Worm (Caenorhabditis elegans): Measurements from ENCODE around the gene dlc-4.
A peak's percentile ranks its signal among the peaks of the same experiment; 100 is the strongest.

Gene dlc-4

ce11 chrIV:16482790-16483189 is 39.7 kb downstream of the dlc-4 start (continued):
- TF ChIP-seq gei-17 (GFP tag; optimal IDR thresholded peaks at IDR 0.05) (no peak), K12H6.12 (tag; optimal IDR thresholded peaks at IDR 0.05) (no peak), aptf-2 (GFP tag; conservative IDR thresholded peaks at IDR 0.05) (no peak), F49E8.2 (tag; optimal IDR thresholded peaks at IDR 0.05; ENCODE audit: insufficient read depth) (peak; percentile 25)

- TF ChIP-seq dpl-1 (GFP tag; optimal IDR thresholded peaks at IDR 0.05): no peak
- no peak for TF ChIP-seq snpc-4 (GFP tag; optimal IDR thresholded peaks at IDR 0.05)
- TF ChIP-seq snpc-4 (tag; optimal IDR thresholded peaks at IDR 0.05): peak in 1 of 4 experiments; percentile 73
- peak; percentile 3 for TF ChIP-seq tbp1 (GFP tag; optimal IDR thresholded peaks at IDR 0.05)
- TF ChIP-seq aptf-3 (GFP tag; IDR thresholded peaks at IDR 0.05): no peak
- TF ChIP-seq zfh-2 (GFP tag; conservative IDR thresholded peaks at IDR 0.05): no peak
- no peak for TF ChIP-seq nhr-80 (tag; optimal IDR thresholded peaks at IDR 0.05)
- 0 out of 2 replicates have a peak, but pooled peaks have one; percentile 20 for TF ChIP-seq Y56A3A.18 (GFP tag; IDR thresholded peaks at IDR 0.05)
- TF ChIP-seq attf-6 (GFP tag; IDR thresholded peaks at IDR 0.05): peak; percentile 55; the same call in 1 of the 2 replicates
- TF ChIP-seq rpc-1 (optimal IDR thresholded peaks at IDR 0.05): no peak
- TF ChIP-seq rpc-1 (tag; optimal IDR thresholded peaks at IDR 0.05): no peak
- TF ChIP-seq lin-26 (GFP tag; IDR thresholded peaks at IDR 0.05): no peak
Measured at ce11 chrIV:16483273-16484204, 40.5 kb downstream of the dlc-4 start.

- TF ChIP-seq T26A5.8 (tag; optimal IDR thresholded peaks at IDR 0.05) (no peak), tbp1 (GFP tag; optimal IDR thresholded peaks at IDR 0.05) (no peak), unc-130 (GFP tag; optimal IDR thresholded peaks at IDR 0.05) (no peak), gei-17 (GFP tag; optimal IDR thresholded peaks at IDR 0.05) (no peak), madf-6 (GFP tag; IDR thresholded peaks at IDR 0.05) (no peak), nhr-80 (tag; optimal IDR thresholded peaks at IDR 0.05) (no peak), bed-2 (GFP tag; IDR thresholded peaks at IDR 0.05) (no peak), F22D6.2 (tag; optimal IDR thresholded peaks at IDR 0.05) (no peak), xnd-1 (tag; optimal IDR thresholded peaks at IDR 0.05) (no peak), ceh-91 (GFP tag; IDR thresholded peaks at IDR 0.05) (no peak), ccch-3 (GFP tag; optimal IDR thresholded peaks at IDR 0.05) (no peak), F55B11.4 (tag; optimal IDR thresholded peaks at IDR 0.05; ENCODE audit: borderline replicate concordance, insufficient read depth) (no peak), somi-1 (GFP tag; optimal IDR thresholded peaks at IDR 0.05) (no peak)
Measured at ce11 chrIV:16488921-16489320, 45.9 kb downstream of the dlc-4 start, which contains the start of gene rho-1. rho-1 (minus strand) TSS chrIV:16489021.

DNA sequence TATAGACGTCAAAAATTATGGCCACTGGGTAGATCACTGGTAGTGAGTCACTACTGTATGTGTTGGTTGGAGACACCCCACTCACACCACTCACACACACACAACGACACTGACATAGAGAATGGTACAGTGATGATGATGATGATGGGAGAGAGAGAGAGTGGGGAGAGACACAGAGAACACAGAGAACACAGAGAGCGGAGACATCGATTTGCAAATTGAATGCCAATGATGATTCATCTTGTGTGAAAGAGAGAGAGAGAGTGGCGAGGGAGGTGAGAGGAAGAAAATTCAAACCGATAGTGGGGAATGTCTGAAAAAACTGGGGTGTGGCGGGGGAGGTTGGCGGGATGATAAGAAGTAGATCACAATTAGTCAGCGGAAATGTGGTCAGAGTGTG is 46.9 kb downstream of the dlc-4 start:
- peak; percentile 27; the same call in 1 of the 2 replicates for TF ChIP-seq B0336.3 (GFP tag; IDR thresholded peaks at IDR 0.05)
- TF ChIP-seq hmg-1.2 (GFP tag; IDR thresholded peaks at IDR 0.05): peak; percentile 44; the same call in 1 of the 2 replicates
- no peak for TF ChIP-seq ztf-28 (GFP tag; IDR thresholded peaks at IDR 0.05)
- TF ChIP-seq Y79H2A.3 (GFP tag; conservative IDR thresholded peaks at IDR 0.05): no peak
- 0 out of 2 replicates have a peak, but pooled peaks have one; percentile 33 for TF ChIP-seq Y53G8AR.9 (GFP tag; conservative IDR thresholded peaks at IDR 0.05)
- TF ChIP-seq ZK185.1 (tag; optimal IDR thresholded peaks at IDR 0.05; ENCODE audit: poor library complexity, severe bottlenecking): peak; percentile 39
- TF ChIP-seq nhr-80 (tag; optimal IDR thresholded peaks at IDR 0.05): peak; percentile 72
- no peak for TF ChIP-seq mxl-1 (tag; optimal IDR thresholded peaks at IDR 0.05)
- peak; percentile 67 for TF ChIP-seq ceh-27 (GFP tag; optimal IDR thresholded peaks at IDR 0.05)
- TF ChIP-seq cebp-1 (GFP tag; IDR thresholded peaks at IDR 0.05): no peak
- peak; percentile 53 for TF ChIP-seq cebp-1 (tag; optimal IDR thresholded peaks at IDR 0.05)
- TF ChIP-seq unc-62 (GFP tag; optimal IDR thresholded peaks at IDR 0.05): peak; percentile 37
- TF ChIP-seq dox-1 (GFP tag; IDR thresholded peaks at IDR 0.05): peak; percentile 61
- TF ChIP-seq Y56A3A.18 (GFP tag; IDR thresholded peaks at IDR 0.05): 0 out of 2 replicates have a peak, but pooled peaks have one; percentile 48
- TF ChIP-seq attf-5 (GFP tag; optimal IDR thresholded peaks at IDR 0.05): peak; percentile 59
- no peak for TF ChIP-seq snpc-4 (GFP tag; optimal IDR thresholded peaks at IDR 0.05)
- TF ChIP-seq snpc-4 (tag; optimal IDR thresholded peaks at IDR 0.05): peak in 2 of 4 experiments; percentile 16 to 25
- no peak for TF ChIP-seq T26A5.8 (tag; optimal IDR thresholded peaks at IDR 0.05)
- peak; percentile 15 for TF ChIP-seq ama-1 (optimal IDR thresholded peaks at IDR 0.05)
- no peak for TF ChIP-seq ama-1 (GFP tag; optimal IDR thresholded peaks at IDR 0.05)
- TF ChIP-seq pbrm-1 (GFP tag; IDR thresholded peaks at IDR 0.05): no peak
- peak; percentile 45 for TF ChIP-seq lin-40 (tag; optimal IDR thresholded peaks at IDR 0.05)

Measured in whole organism, young adult.